Worm (Caenorhabditis elegans): ENCODE results near the gene vha-11.

DNA sequence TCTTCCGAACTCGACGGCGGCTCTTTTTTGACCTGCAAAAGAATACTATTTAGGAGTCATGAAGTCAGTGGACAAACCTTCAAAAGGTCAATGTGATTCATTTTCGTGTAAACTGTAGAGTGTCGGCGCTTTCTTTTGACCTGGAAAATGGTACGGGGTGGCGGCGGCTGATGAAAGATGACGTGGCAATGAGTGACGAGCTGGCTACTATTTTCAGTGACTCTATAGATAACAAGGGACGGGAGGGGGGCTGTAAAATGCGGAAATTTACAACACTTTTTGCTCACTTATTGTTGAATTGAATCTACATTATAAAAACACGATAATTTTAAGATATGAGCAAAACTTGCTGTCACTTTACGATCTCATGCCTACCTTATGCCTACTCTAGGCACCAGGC is 14.2 kb downstream of the vha-11 start, which contains the start of gene lin-1:
- TF ChIP-seq him-1 (tag; optimal IDR thresholded peaks at IDR 0.05) (no peak), dao-5 (tag; optimal IDR thresholded peaks at IDR 0.05) (no peak), W03F9.2 (tag; optimal IDR thresholded peaks at IDR 0.05) (no peak)

Data from whole organism, L4/young adult.